Worm (Caenorhabditis elegans) whole organism, L1 larva: ENCODE data around the gene hpx-2.

Experiments used
- C34B4.2 ChIP-seq: sonication (generic microtip); optimal IDR thresholded peaks from 2 replicates; lab custom pipeline; 2017; ENCODE audit warnings: mild to moderate bottlenecking, missing genetic modification characterization, missing compliant biosample characterization
- F16B12.6 ChIP-seq: fragments of 150-350 bp; optimal IDR thresholded peaks from 2 replicates; lab custom pipeline; 2014; ENCODE audit warnings: missing biosample characterization, missing genetic modification characterization
- alr-1 ChIP-seq: fragments of 200-800 bp; sonication (Bioruptor generic); optimal IDR thresholded peaks from 2 replicates; lab custom pipeline; 2018; ENCODE audit warnings: borderline replicate concordance, mild to moderate bottlenecking, missing genetic modification characterization, missing compliant biosample characterization
- blmp-1 ChIP-seq: fragments of 150-350 bp; optimal IDR thresholded peaks from 2 replicates; lab custom pipeline; 2014; ENCODE audit warnings: missing biosample characterization, missing genetic modification characterization
- ceh-8 ChIP-seq: fragments of 200-800 bp; sonication (Bioruptor generic); optimal IDR thresholded peaks from 2 replicates; lab custom pipeline; 2018; ENCODE audit warnings: mild to moderate bottlenecking, missing genetic modification characterization, moderate library complexity, missing compliant biosample characterization
- ceh-82 ChIP-seq, 3 experiments: fragments of 150-350 bp in 1 of 3; sonication (generic microtip) in 2 of 3; optimal IDR thresholded peaks; 2 replicates each; lab custom pipeline; 2014 to 2017; ENCODE audit warnings: missing biosample characterization in 3 of 3, missing genetic modification characterization in 3 of 3
- ceh-88 ChIP-seq: fragments of 200-800 bp; sonication (Bioruptor generic); IDR thresholded peaks from 2 replicates; pipeline ENCODE4 v1.3.6; 2022; ENCODE audit warnings: missing genetic modification characterization, missing compliant biosample characterization
- ceh-90 ChIP-seq: sonication (generic microtip); optimal IDR thresholded peaks from 2 replicates; lab custom pipeline; 2016; ENCODE audit warnings: missing genetic modification characterization, missing compliant biosample characterization
- dsc-1 ChIP-seq: sonication (generic microtip); optimal IDR thresholded peaks from 2 replicates; lab custom pipeline; 2016; ENCODE audit warnings: mild to moderate bottlenecking, missing genetic modification characterization, missing compliant biosample characterization
- efl-1 ChIP-seq, 4 experiments: fragments of 150-350 bp; optimal IDR thresholded peaks in 3 of 4; peaks in 1 of 4; 1 replicate in 1 of 4; 2 replicates in 3 of 4; lab custom pipeline; 2014; ENCODE audit warnings: missing biosample characterization in 2 of 4, missing genetic modification characterization in 2 of 4, missing genetic modification reagents in 2 of 4
- egl-27 ChIP-seq, 2 experiments: fragments of 150-350 bp in 1 of 2; sonication (generic microtip); optimal IDR thresholded peaks; 3 replicates each; lab custom pipeline; 2017 to 2018; ENCODE audit warnings: missing biosample characterization in 2 of 2, missing genetic modification characterization in 2 of 2, missing genetic modification reagents in 2 of 2
- elt-3 ChIP-seq, 6 experiments: fragments of 150-350 bp in 1 of 6; sonication (generic microtip); optimal IDR thresholded peaks; 2 replicates each; lab custom pipeline; 2017 to 2018; ENCODE audit warnings: missing biosample characterization in 6 of 6, missing genetic modification characterization in 6 of 6, inconsistent platforms in 1 of 6
- ets-5 ChIP-seq: fragments of 200-800 bp; sonication (Bioruptor generic); IDR thresholded peaks from 2 replicates; pipeline ENCODE4 v1.3.6; 2022; ENCODE audit warnings: missing genetic modification characterization, missing compliant biosample characterization
- fkh-10 ChIP-seq: sonication (generic microtip); optimal IDR thresholded peaks from 2 replicates; lab custom pipeline; 2017; ENCODE audit warnings: missing biosample characterization, missing genetic modification reagents, missing genetic modification characterization
- fkh-4 ChIP-seq: sonication (generic microtip); optimal IDR thresholded peaks from 2 replicates; lab custom pipeline; 2016; ENCODE audit warnings: missing compliant biosample characterization, missing genetic modification characterization, borderline replicate concordance
- fos-1 ChIP-seq: fragments of 150-350 bp; optimal IDR thresholded peaks from 2 replicates; lab custom pipeline; 2014; ENCODE audit warnings: missing biosample characterization, missing genetic modification characterization
- grh-1 ChIP-seq: fragments of 200-800 bp; sonication (Bioruptor generic); IDR thresholded peaks from 2 replicates; pipeline ENCODE4 v1.3.6; 2022; ENCODE audit warnings: missing genetic modification reagents, missing genetic modification characterization, missing compliant biosample characterization
- hlh-4 ChIP-seq: sonication (generic microtip); optimal IDR thresholded peaks from 2 replicates; lab custom pipeline; 2016; ENCODE audit warnings: mild to moderate bottlenecking, missing genetic modification characterization, missing compliant biosample characterization
- irx-1 ChIP-seq: sonication (generic microtip); optimal IDR thresholded peaks from 2 replicates; lab custom pipeline; 2016; ENCODE audit warnings: missing genetic modification characterization, missing compliant biosample characterization
- isw-1 ChIP-seq: fragments of 200-800 bp; sonication (Bioruptor generic); IDR thresholded peaks from 2 replicates; pipeline ENCODE4 v1.3.6; 2022; ENCODE audit warnings: missing genetic modification characterization, missing compliant biosample characterization
- lin-14 ChIP-seq: fragments of 200-800 bp; sonication (Bioruptor generic); optimal IDR thresholded peaks from 2 replicates; lab custom pipeline; 2018; ENCODE audit warnings: mild to moderate bottlenecking, missing genetic modification characterization, moderate library complexity, missing compliant biosample characterization
- lin-35 ChIP-seq, 2 experiments: fragments of 150-350 bp; optimal IDR thresholded peaks; 2 replicates each; lab custom pipeline; 2014; ENCODE audit warnings: missing biosample characterization in 2 of 2, missing genetic modification characterization in 2 of 2, missing genetic modification reagents in 2 of 2
- lin-39 ChIP-seq: fragments of 150-350 bp; optimal IDR thresholded peaks from 2 replicates; lab custom pipeline; 2014; ENCODE audit warnings: missing biosample characterization, missing genetic modification reagents, missing genetic modification characterization
- lir-3 ChIP-seq: sonication (generic microtip); optimal IDR thresholded peaks from 2 replicates; lab custom pipeline; 2016; ENCODE audit warnings: mild to moderate bottlenecking, missing genetic modification characterization, moderate library complexity, missing compliant biosample characterization; ENCODE audit not compliant: poor library complexity
- lsy-2 ChIP-seq, 2 experiments: fragments of 150-350 bp; optimal IDR thresholded peaks; 2 replicates each; lab custom pipeline; 2014; ENCODE audit warnings: missing biosample characterization in 2 of 2, missing genetic modification characterization in 2 of 2
- mdl-1 ChIP-seq, 2 experiments: fragments of 150-350 bp; optimal IDR thresholded peaks; 2 replicates each; lab custom pipeline; 2014 to 2017; ENCODE audit warnings: missing biosample characterization in 2 of 2, missing genetic modification characterization in 2 of 2, inconsistent platforms in 1 of 2
- mef-2 ChIP-seq: fragments of 150-350 bp; optimal IDR thresholded peaks from 2 replicates; lab custom pipeline; 2014; ENCODE audit warnings: missing biosample characterization, missing genetic modification characterization
- mep-1 ChIP-seq: fragments of 150-350 bp; optimal IDR thresholded peaks from 2 replicates; lab custom pipeline; 2014; ENCODE audit warnings: missing biosample characterization, missing genetic modification characterization
- nhr-12 ChIP-seq: sonication (generic microtip); optimal IDR thresholded peaks from 2 replicates; lab custom pipeline; 2017; ENCODE audit warnings: missing biosample characterization, missing genetic modification characterization
- nhr-19 ChIP-seq: fragments of 200-800 bp; sonication (Bioruptor generic); conservative IDR thresholded peaks from 2 replicates; pipeline ENCODE4 v1.3.6; 2022; ENCODE audit warnings: missing genetic modification characterization, missing compliant biosample characterization
- nhr-28 ChIP-seq: fragments of 150-350 bp; optimal IDR thresholded peaks from 2 replicates; lab custom pipeline; 2014; ENCODE audit warnings: missing biosample characterization, missing genetic modification characterization
- nhr-47 ChIP-seq: sonication (generic microtip); optimal IDR thresholded peaks from 2 replicates; lab custom pipeline; 2016; ENCODE audit warnings: mild to moderate bottlenecking, missing genetic modification characterization, moderate library complexity, missing compliant biosample characterization
- nhr-71 ChIP-seq: sonication (generic microtip); optimal IDR thresholded peaks from 2 replicates; lab custom pipeline; 2016; ENCODE audit warnings: mild to moderate bottlenecking, missing genetic modification characterization, moderate library complexity, missing compliant biosample characterization
- nhr-76 ChIP-seq: sonication (generic microtip); optimal IDR thresholded peaks from 2 replicates; lab custom pipeline; 2017; ENCODE audit warnings: missing biosample characterization, missing genetic modification characterization
- nhr-85 ChIP-seq: sonication (generic microtip); peaks from one replicate; lab custom pipeline; 2016; ENCODE audit warnings: missing genetic modification characterization, inconsistent platforms, missing compliant biosample characterization
- rnt-1 ChIP-seq: sonication (generic microtip); optimal IDR thresholded peaks from 2 replicates; lab custom pipeline; 2016; ENCODE audit warnings: mild to moderate bottlenecking, missing genetic modification characterization, moderate library complexity, missing compliant biosample characterization
- snu-23 ChIP-seq: sonication (generic microtip); optimal IDR thresholded peaks from 2 replicates; lab custom pipeline; 2016; ENCODE audit warnings: missing genetic modification characterization, missing compliant biosample characterization
- sox-4 ChIP-seq: sonication (generic microtip); optimal IDR thresholded peaks from 2 replicates; lab custom pipeline; 2016; ENCODE audit warnings: missing genetic modification characterization, missing compliant biosample characterization
- sptf-1 ChIP-seq: fragments of 150-350 bp; optimal IDR thresholded peaks from 2 replicates; lab custom pipeline; 2014; ENCODE audit warnings: missing biosample characterization, missing genetic modification characterization
- tbx-2 ChIP-seq: sonication (generic microtip); optimal IDR thresholded peaks from 2 replicates; lab custom pipeline; 2016; ENCODE audit warnings: missing genetic modification characterization, missing compliant biosample characterization
- unc-130 ChIP-seq: fragments of 150-350 bp; optimal IDR thresholded peaks from 2 replicates; lab custom pipeline; 2017; ENCODE audit warnings: missing biosample characterization, missing genetic modification characterization, inconsistent platforms
- unc-98 ChIP-seq: fragments of 200-800 bp; sonication (Bioruptor generic); IDR thresholded peaks from 2 replicates; pipeline ENCODE4 v1.3.6; 2022; ENCODE audit warnings: missing genetic modification characterization, missing compliant biosample characterization
- vab-15 ChIP-seq: sonication (generic microtip); optimal IDR thresholded peaks from 2 replicates; lab custom pipeline; 2017; ENCODE audit warnings: missing genotype, mild to moderate bottlenecking, missing genetic modification characterization, missing compliant biosample characterization
- zag-1 ChIP-seq: fragments of 150-350 bp; optimal IDR thresholded peaks from 2 replicates; lab custom pipeline; 2014; ENCODE audit warnings: missing biosample characterization, missing genetic modification characterization
- zip-4 ChIP-seq: fragments of 200-800 bp; sonication (Bioruptor generic); optimal IDR thresholded peaks from 2 replicates; lab custom pipeline; 2018; ENCODE audit warnings: mild to moderate bottlenecking, missing genetic modification characterization, moderate library complexity, missing compliant biosample characterization

The hpx-2 gene

DNA sequence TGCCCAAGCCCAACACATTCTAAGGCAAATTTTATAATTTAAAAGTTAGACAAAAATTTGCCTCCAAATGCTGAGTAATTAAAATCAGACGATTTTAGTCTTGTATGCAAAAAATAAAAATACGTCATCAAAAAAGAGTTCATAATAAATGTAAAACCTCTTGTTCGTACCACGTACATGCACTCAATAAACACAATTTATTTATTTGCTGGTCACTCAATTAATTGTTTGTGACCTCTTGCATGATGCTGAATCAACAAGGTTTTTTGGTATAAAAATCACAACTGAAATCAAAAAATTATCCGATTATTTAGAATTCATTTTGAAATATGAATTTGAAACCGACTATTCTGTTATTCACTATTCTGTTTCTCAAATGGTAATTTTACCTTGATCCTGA, at the start of gene hpx-2:
Gene hpx-2, plus strand, starts transcription at position 301 of the 400 bp plus-strand sequence.
- TF ChIP-seq lin-14 (GFP tag; lab: Kevin White, UChicago): no peak
- TF ChIP-seq nhr-47 (tag; lab: Kevin White, UChicago): no peak
- no peak for TF ChIP-seq ceh-88 (GFP tag; lab: Robert Waterston, UW)
- TF ChIP-seq efl-1 (optimal IDR thresholded peaks at IDR 0.05; lab: Kevin White, UChicago): no peak
- TF ChIP-seq efl-1 (GFP tag; optimal IDR thresholded peaks at IDR 0.05 in 1 of 2; lab: Kevin White, UChicago): no peak

DNA sequence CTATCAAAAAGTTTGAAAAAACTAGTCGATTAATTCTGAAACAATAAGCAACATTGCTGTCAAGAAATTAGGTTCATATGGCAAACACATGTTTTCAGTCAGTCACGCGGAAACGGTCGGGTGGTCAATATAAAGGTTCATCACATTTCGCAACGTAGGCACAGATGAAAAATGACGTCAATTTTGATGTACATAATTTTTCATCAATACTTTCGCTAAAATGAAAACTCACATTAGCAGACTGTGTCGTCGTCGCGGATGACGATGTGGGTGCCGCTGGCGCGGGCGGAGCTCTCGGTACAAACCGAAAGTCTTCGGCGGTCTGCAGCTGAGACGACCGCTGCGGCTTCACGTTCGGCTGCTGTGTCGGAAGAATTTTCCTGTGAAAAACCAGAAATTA, 46.4 kb upstream of the hpx-2 start, which contains the start of gene swan-2:
Gene swan-2, minus strand, starts transcription at position 380 of the 400 bp plus-strand sequence.
- peak; percentile 5 for TF ChIP-seq fkh-4
- peak; percentile 65 for TF ChIP-seq nhr-85 (tag; lab: Kevin White, UChicago)
- no peak for TF ChIP-seq efl-1 (optimal IDR thresholded peaks at IDR 0.05; lab: Kevin White, UChicago)
- peak in 1 of 2 experiments; percentile 88 for TF ChIP-seq efl-1 (GFP tag; optimal IDR thresholded peaks at IDR 0.05 in 1 of 2; lab: Kevin White, UChicago)
- TF ChIP-seq dsc-1 (tag; lab: Kevin White, UChicago): peak; percentile 60
- peak; percentile 3 for TF ChIP-seq snu-23
- TF ChIP-seq nhr-19 (GFP tag; lab: Robert Waterston, UW): no peak
- TF ChIP-seq nhr-71 (tag; lab: Kevin White, UChicago): peak; percentile 10
- no peak for TF ChIP-seq zip-4
- TF ChIP-seq lin-35 (GFP tag; optimal IDR thresholded peaks at IDR 0.05; lab: Kevin White, UChicago): peak in 1 of 2 experiments; percentile 70
- TF ChIP-seq lir-3 (tag; lab: Kevin White, UChicago): no peak

ce11 chrV:13807232-13807631, 43.0 kb upstream of the hpx-2 start, which contains the start of gene swan-1:
Gene swan-1, minus strand, starts transcription at chrV:13807237.
- TF ChIP-seq nhr-85 (tag; lab: Kevin White, UChicago) (peak; percentile 55), zip-4 (no peak), F16B12.6 (tag; lab: Kevin White, UChicago) (no peak), lin-14 (GFP tag; lab: Kevin White, UChicago) (peak; percentile 84), nhr-71 (tag; lab: Kevin White, UChicago) (peak; percentile 10), egl-27 (tag; optimal IDR thresholded peaks at IDR 0.05; lab: Kevin White, UChicago) (no peak), grh-1 (GFP tag; lab: Robert Waterston, UW) (no peak), lsy-2 (tag; optimal IDR thresholded peaks at IDR 0.05; lab: Kevin White, UChicago) (peak in 1 of 2 experiments; percentile 14), unc-98 (GFP tag; lab: Robert Waterston, UW) (no peak), rnt-1 (tag; lab: Kevin White, UChicago) (peak; percentile 26), dsc-1 (tag; lab: Kevin White, UChicago) (peak; percentile 13), efl-1 (optimal IDR thresholded peaks at IDR 0.05; lab: Kevin White, UChicago) (peak in 1 of 2 experiments; percentile 18), efl-1 (GFP tag; optimal IDR thresholded peaks at IDR 0.05 in 1 of 2; lab: Kevin White, UChicago) (peak in 1 of 2 experiments; percentile 86), nhr-28 (tag; lab: Kevin White, UChicago) (no peak), irx-1 (tag; lab: Kevin White, UChicago) (no peak), blmp-1 (tag; lab: Kevin White, UChicago) (peak; percentile 69), nhr-19 (GFP tag; lab: Robert Waterston, UW) (peak; percentile 14; the same call in 1 of the 2 replicates), nhr-12 (tag; lab: Kevin White, UChicago) (no peak), vab-15 (tag; lab: Kevin White, UChicago) (no peak)

- no peak for TF ChIP-seq isw-1 (GFP tag; lab: Robert Waterston, UW)
- peak; percentile 83 for TF ChIP-seq mep-1
- TF ChIP-seq tbx-2 (tag; lab: Kevin White, UChicago): peak; percentile 55
- no peak for TF ChIP-seq mef-2 (tag; lab: Kevin White, UChicago)
- TF ChIP-seq rnt-1 (tag; lab: Kevin White, UChicago): peak; percentile 63
- TF ChIP-seq unc-130 (tag; lab: Kevin White, UChicago): no peak
- TF ChIP-seq snu-23: peak; percentile 78
- TF ChIP-seq fos-1 (tag; lab: Kevin White, UChicago): peak; percentile 56
- TF ChIP-seq ets-5: no peak
- TF ChIP-seq ceh-82 (tag; optimal IDR thresholded peaks at IDR 0.05; lab: Kevin White, UChicago): peak; percentile 8 to 71 (median 45)
- TF ChIP-seq nhr-76 (tag; lab: Kevin White, UChicago): no peak
- TF ChIP-seq hlh-4: no peak
- peak; percentile 5 for TF ChIP-seq fkh-10
- no peak for TF ChIP-seq alr-1 (tag; lab: Kevin White, UChicago)
- no peak for TF ChIP-seq ceh-8 (GFP tag; lab: Kevin White, UChicago)
- no peak for TF ChIP-seq sox-4 (tag; lab: Kevin White, UChicago)
- no peak for TF ChIP-seq ceh-90 (tag; lab: Kevin White, UChicago)
- TF ChIP-seq C34B4.2 (tag; lab: Kevin White, UChicago): no peak
- TF ChIP-seq elt-3 (tag; optimal IDR thresholded peaks at IDR 0.05; lab: Kevin White, UChicago): no peak
- peak in 1 of 2 experiments; percentile 68 for TF ChIP-seq mdl-1 (tag; optimal IDR thresholded peaks at IDR 0.05; lab: Kevin White, UChicago)
- no peak for TF ChIP-seq zag-1 (tag; lab: Kevin White, UChicago)
- TF ChIP-seq lin-39: no peak
- TF ChIP-seq sptf-1: no peak
These were observed 41.8 kb upstream of the hpx-2 start for ce11 chrV:13808462-13808867.
